Worm (Caenorhabditis elegans) whole organism, L3 larva: Measurements from ENCODE around the gene F54D5.2.

Experiments used
- R02D3.7 ChIP-seq: fragments of 150-350 bp; optimal IDR thresholded peaks from 2 replicates; lab custom pipeline; 2014; ENCODE audit warnings: missing biosample characterization, missing genetic modification characterization
- ZK546.5 ChIP-seq: sonication (generic microtip); optimal IDR thresholded peaks from 2 replicates; lab custom pipeline; 2017; ENCODE audit warnings: missing biosample characterization, missing genetic modification characterization
- aly-2 ChIP-seq: fragments of 150-350 bp; optimal IDR thresholded peaks from 2 replicates; lab custom pipeline; 2014; ENCODE audit warnings: missing biosample characterization, missing genetic modification characterization
- ama-1 ChIP-seq: fragments of 150-350 bp; optimal IDR thresholded peaks from 2 replicates; lab custom pipeline; 2018
- ceh-16 ChIP-seq: sonication (generic microtip); optimal IDR thresholded peaks from 2 replicates; lab custom pipeline; 2017; ENCODE audit warnings: missing biosample characterization, missing genetic modification characterization
- ceh-28 ChIP-seq: fragments of 150-350 bp; optimal IDR thresholded peaks from 2 replicates; lab custom pipeline; 2014; ENCODE audit warnings: missing biosample characterization, missing genetic modification reagents, missing genetic modification characterization
- ceh-82 ChIP-seq: fragments of 150-350 bp; optimal IDR thresholded peaks from 2 replicates; lab custom pipeline; 2014; ENCODE audit warnings: missing biosample characterization, missing genetic modification characterization
- ceh-9 ChIP-seq: sonication (generic microtip); optimal IDR thresholded peaks from 2 replicates; lab custom pipeline; 2018; ENCODE audit warnings: missing biosample characterization, missing genetic modification characterization
- daf-12 ChIP-seq: fragments of 150-350 bp; optimal IDR thresholded peaks from 2 replicates; lab custom pipeline; 2014; ENCODE audit warnings: missing biosample characterization, missing genetic modification reagents, missing genetic modification characterization
- egl-27 ChIP-seq: sonication (generic microtip); optimal IDR thresholded peaks from 4 replicates; lab custom pipeline; 2017; ENCODE audit warnings: missing biosample characterization, missing genetic modification reagents, missing genetic modification characterization
- elt-2 ChIP-seq: sonication (generic microtip); optimal IDR thresholded peaks from 2 replicates; lab custom pipeline; 2016; ENCODE audit warnings: missing genetic modification reagents, mild to moderate bottlenecking, missing genetic modification characterization, missing compliant biosample characterization
- elt-3 ChIP-seq, 3 experiments: fragments of 150-350 bp in 1 of 3; sonication (generic microtip) in 2 of 3; optimal IDR thresholded peaks; 2 replicates in 2 of 3; 4 replicates in 1 of 3; lab custom pipeline; 2014 to 2017; ENCODE audit warnings: missing biosample characterization in 3 of 3, missing genetic modification characterization in 3 of 3
- eor-1 ChIP-seq, 2 experiments: fragments of 150-350 bp; optimal IDR thresholded peaks; 2 replicates each; lab custom pipeline; 2014 to 2018; ENCODE audit warnings: missing biosample characterization in 2 of 2, missing genetic modification characterization in 2 of 2
- fkh-10 ChIP-seq: sonication (generic microtip); optimal IDR thresholded peaks from 2 replicates; lab custom pipeline; 2017; ENCODE audit warnings: missing biosample characterization, missing genetic modification reagents, missing genetic modification characterization
- fkh-2 ChIP-seq: fragments of 150-350 bp; optimal IDR thresholded peaks from 2 replicates; lab custom pipeline; 2014; ENCODE audit warnings: missing biosample characterization, missing genetic modification reagents, missing genetic modification characterization
- fos-1 ChIP-seq: fragments of 150-350 bp; optimal IDR thresholded peaks from 2 replicates; lab custom pipeline; 2014; ENCODE audit warnings: missing biosample characterization, missing genetic modification characterization
- hmg-11 ChIP-seq: sonication (generic microtip); optimal IDR thresholded peaks from 2 replicates; lab custom pipeline; 2016; ENCODE audit warnings: missing genetic modification characterization, missing compliant biosample characterization
- jun-1 ChIP-seq: fragments of 150-350 bp; optimal IDR thresholded peaks from 2 replicates; lab custom pipeline; 2014; ENCODE audit warnings: missing biosample characterization, missing genetic modification reagents, missing genetic modification characterization
- lsy-12 ChIP-seq: sonication (generic microtip); optimal IDR thresholded peaks from 2 replicates; lab custom pipeline; 2016; ENCODE audit warnings: mild to moderate bottlenecking, missing genetic modification characterization, missing compliant biosample characterization
- mdl-1 ChIP-seq: fragments of 150-350 bp; optimal IDR thresholded peaks from 2 replicates; lab custom pipeline; 2014; ENCODE audit warnings: missing biosample characterization, missing genetic modification characterization
- nfya-1 ChIP-seq: sonication (generic microtip); optimal IDR thresholded peaks from 2 replicates; lab custom pipeline; 2017; ENCODE audit warnings: missing genetic modification characterization, mild to moderate bottlenecking, missing compliant biosample characterization, antibody characterized with exemption, moderate library complexity; ENCODE audit not compliant: insufficient read depth
- nhr-12 ChIP-seq: fragments of 150-350 bp; optimal IDR thresholded peaks from 2 replicates; lab custom pipeline; 2014; ENCODE audit warnings: missing biosample characterization, missing genetic modification characterization
- nhr-23 ChIP-seq: fragments of 150-350 bp; optimal IDR thresholded peaks from 2 replicates; lab custom pipeline; 2014; ENCODE audit warnings: missing biosample characterization, missing genetic modification reagents, missing genetic modification characterization
- nhr-25 ChIP-seq: sonication (generic microtip); optimal IDR thresholded peaks from 2 replicates; lab custom pipeline; 2017; ENCODE audit warnings: missing biosample characterization, missing genetic modification characterization
- nhr-28 ChIP-seq: fragments of 150-350 bp; optimal IDR thresholded peaks from 2 replicates; lab custom pipeline; 2014; ENCODE audit warnings: missing biosample characterization, missing genetic modification characterization
- nhr-43 ChIP-seq: sonication (generic microtip); optimal IDR thresholded peaks from 2 replicates; lab custom pipeline; 2016; ENCODE audit warnings: mild to moderate bottlenecking, missing genetic modification characterization, missing compliant biosample characterization; ENCODE audit not compliant: poor library complexity, severe bottlenecking
- nhr-76 ChIP-seq: fragments of 150-350 bp; sonication (generic microtip); optimal IDR thresholded peaks from 5 replicates; lab custom pipeline; 2014; ENCODE audit warnings: missing biosample characterization, missing genetic modification characterization
- pqm-1 ChIP-seq: fragments of 150-350 bp; optimal IDR thresholded peaks from 2 replicates; lab custom pipeline; 2017; ENCODE audit warnings: missing biosample characterization, missing genetic modification characterization, inconsistent platforms
- skn-1 ChIP-seq: fragments of 150-350 bp; optimal IDR thresholded peaks from 2 replicates; lab custom pipeline; 2014; ENCODE audit warnings: missing biosample characterization, missing genetic modification characterization
- snpc-4 ChIP-seq: fragments of 150-350 bp; optimal IDR thresholded peaks from 2 replicates; lab custom pipeline; 2014; ENCODE audit warnings: missing biosample characterization, missing genetic modification characterization
- tbx-2 ChIP-seq: sonication (generic microtip); optimal IDR thresholded peaks from 2 replicates; lab custom pipeline; 2016; ENCODE audit warnings: mild to moderate bottlenecking, missing genetic modification characterization, missing compliant biosample characterization
- unc-39 ChIP-seq: sonication (generic microtip); optimal IDR thresholded peaks from 4 replicates; lab custom pipeline; 2017; ENCODE audit warnings: missing biosample characterization, missing genetic modification characterization
- unc-62 ChIP-seq: fragments of 150-350 bp; sonication (generic microtip); optimal IDR thresholded peaks from 4 replicates; lab custom pipeline; 2014; ENCODE audit warnings: missing biosample characterization, missing genetic modification reagents, missing genetic modification characterization
- zag-1 ChIP-seq: fragments of 150-350 bp; optimal IDR thresholded peaks from 2 replicates; lab custom pipeline; 2014; ENCODE audit warnings: missing biosample characterization, missing genetic modification characterization
- ztf-11 ChIP-seq: fragments of 150-350 bp; optimal IDR thresholded peaks from 2 replicates; lab custom pipeline; 2014; ENCODE audit warnings: missing biosample characterization, missing genetic modification characterization
- ztf-4 ChIP-seq: fragments of 150-350 bp; optimal IDR thresholded peaks from 2 replicates; lab custom pipeline; 2014; ENCODE audit warnings: missing biosample characterization, missing genetic modification characterization

The F54D5.2 gene

DNA sequence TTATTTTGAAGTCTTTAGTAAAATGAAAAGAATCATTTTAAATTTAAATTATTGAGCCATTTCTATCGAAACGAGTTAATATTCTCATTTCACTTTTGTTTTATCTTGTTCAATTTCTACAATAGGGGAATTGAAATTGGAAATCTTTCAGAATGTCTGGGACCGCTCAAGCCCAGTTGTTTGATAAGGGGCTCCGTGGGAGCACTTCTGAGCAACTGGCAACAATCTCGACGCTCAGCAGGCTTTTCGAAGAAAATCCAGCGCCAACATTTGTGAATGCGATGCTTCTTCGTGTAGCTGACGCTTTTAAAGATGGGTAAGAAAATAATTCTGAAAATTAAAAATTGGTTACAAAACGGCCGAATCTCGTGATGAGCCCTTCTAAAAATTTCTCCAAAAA, 9.7 kb downstream of the F54D5.2 start, which contains the start of gene ints-7:
Gene ints-7, plus strand, starts transcription at position 152 of the 400 bp plus-strand sequence.
- TF ChIP-seq egl-27 (tag; lab: Kevin White, UChicago), result no peak
- TF ChIP-seq elt-2 (tag; lab: Kevin White, UChicago), result no peak
- no peak for TF ChIP-seq ztf-4 (tag; lab: Kevin White, UChicago)
- TF ChIP-seq hmg-11 (tag; lab: Kevin White, UChicago), result no peak
- TF ChIP-seq ceh-28 (tag; lab: Kevin White, UChicago), result no peak
- no peak for TF ChIP-seq fkh-10 (GFP tag; lab: Kevin White, UChicago)
- no peak for TF ChIP-seq ama-1
- no peak for TF ChIP-seq nhr-23
- no peak for TF ChIP-seq nhr-28 (tag; lab: Kevin White, UChicago)
- TF ChIP-seq nfya-1 (tag; lab: Kevin White, UChicago), result no peak
- no peak for TF ChIP-seq fkh-2 (tag; lab: Kevin White, UChicago)
- TF ChIP-seq tbx-2 (tag; lab: Kevin White, UChicago), result no peak

DNA sequence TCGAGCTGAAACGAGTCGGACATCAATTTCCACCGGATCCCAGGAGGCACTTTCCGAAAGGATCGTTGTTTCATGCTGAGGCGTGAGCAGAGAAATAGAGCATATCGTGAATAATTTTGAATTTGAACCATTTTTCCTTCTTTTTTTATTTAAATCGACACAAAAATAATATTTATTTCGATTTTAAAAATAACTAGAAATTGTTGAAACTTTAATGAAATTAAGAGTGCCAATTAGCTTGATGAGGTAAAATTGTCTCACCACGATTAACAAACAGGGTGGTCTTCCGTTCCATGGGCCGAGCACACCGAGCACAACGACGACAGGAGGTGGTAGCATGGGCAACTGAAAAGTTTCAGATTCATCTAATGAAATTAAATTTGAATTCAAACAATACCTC, 15.3 kb downstream of the F54D5.2 start:
- TF ChIP-seq nhr-28 (tag; lab: Kevin White, UChicago), result no peak
- no peak for TF ChIP-seq fos-1 (tag; lab: Kevin White, UChicago)
- no peak for TF ChIP-seq ZK546.5 (tag; lab: Kevin White, UChicago)
- TF ChIP-seq skn-1 (tag; lab: Kevin White, UChicago), result no peak
- no peak for TF ChIP-seq unc-39
- TF ChIP-seq ama-1, result no peak
- no peak for TF ChIP-seq ceh-82 (tag; lab: Kevin White, UChicago)
- TF ChIP-seq lsy-12 (tag; lab: Kevin White, UChicago), result no peak
- no peak for TF ChIP-seq nhr-76 (tag; lab: Kevin White, UChicago)
- no peak for TF ChIP-seq eor-1 (tag; optimal IDR thresholded peaks at IDR 0.05; lab: Kevin White, UChicago)
- TF ChIP-seq nhr-12 (tag; lab: Kevin White, UChicago), result no peak
- no peak for TF ChIP-seq aly-2 (tag; lab: Kevin White, UChicago)
- TF ChIP-seq unc-62 (GFP tag; lab: Kevin White, UChicago), result no peak
- no peak for TF ChIP-seq nhr-43 (tag; lab: Kevin White, UChicago)
- TF ChIP-seq nhr-25 (tag; lab: Kevin White, UChicago), result no peak
- TF ChIP-seq elt-3 (tag; optimal IDR thresholded peaks at IDR 0.05; lab: Kevin White, UChicago), result no peak

DNA sequence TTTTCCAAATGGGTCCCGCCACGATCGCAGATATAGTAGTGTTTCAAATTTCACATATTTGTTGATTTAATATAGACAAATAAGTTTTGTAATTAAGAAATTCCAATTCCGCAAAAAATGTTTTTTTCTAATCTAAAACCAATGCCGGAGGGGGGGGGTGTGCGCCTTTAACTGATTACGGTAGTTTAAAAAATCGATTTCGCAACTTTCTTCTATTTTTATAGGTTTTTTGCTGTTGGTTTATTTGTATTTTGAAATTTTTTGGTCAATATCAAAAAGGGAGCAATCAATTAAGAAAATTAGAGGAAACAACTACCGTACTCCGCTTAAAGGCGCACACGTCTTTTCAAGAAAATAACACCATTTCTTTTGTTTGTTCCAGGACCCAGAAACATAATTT, 18.6 kb downstream of the F54D5.2 start:
- no peak for TF ChIP-seq ama-1
- no peak for TF ChIP-seq ztf-11 (tag; lab: Kevin White, UChicago)
- TF ChIP-seq jun-1, result no peak
- no peak for TF ChIP-seq tbx-2 (tag; lab: Kevin White, UChicago)
- TF ChIP-seq lsy-12 (tag; lab: Kevin White, UChicago), result no peak
- no peak for TF ChIP-seq daf-12 (tag; lab: Kevin White, UChicago)
- no peak for TF ChIP-seq ceh-16 (tag; lab: Kevin White, UChicago)
- TF ChIP-seq aly-2 (tag; lab: Kevin White, UChicago), result no peak
- TF ChIP-seq ZK546.5 (tag; lab: Kevin White, UChicago), result no peak
- no peak for TF ChIP-seq ceh-28 (tag; lab: Kevin White, UChicago)
- TF ChIP-seq elt-2 (tag; lab: Kevin White, UChicago), result no peak
- TF ChIP-seq hmg-11 (tag; lab: Kevin White, UChicago), result no peak
- TF ChIP-seq R02D3.7, result no peak
- no peak for TF ChIP-seq nhr-76 (tag; lab: Kevin White, UChicago)
- no peak for TF ChIP-seq mdl-1
- no peak for TF ChIP-seq unc-62 (GFP tag; lab: Kevin White, UChicago)
- no peak for TF ChIP-seq snpc-4 (tag; lab: Kevin White, UChicago)

DNA sequence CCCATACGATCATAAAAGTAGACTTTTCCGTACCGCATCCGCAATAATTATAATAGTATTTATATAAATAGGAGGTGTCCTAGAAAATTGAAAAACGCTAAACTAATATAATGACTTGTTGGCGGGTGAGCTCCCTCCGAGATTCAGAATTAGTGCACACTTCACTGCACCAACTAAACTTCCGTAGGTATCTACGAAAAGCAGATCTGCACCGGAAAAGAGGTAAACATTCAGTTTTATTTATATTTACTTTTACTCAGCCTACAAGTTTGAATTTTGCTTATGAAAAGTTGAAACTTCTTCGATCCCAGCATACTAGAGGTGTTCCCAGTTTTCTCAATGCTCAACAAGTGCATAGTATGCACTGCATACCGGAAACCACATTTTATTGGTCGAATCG, 19.0 kb downstream of the F54D5.2 start, which contains the start of gene F07A11.1:
Gene F07A11.1, minus strand, starts transcription at position 101 of the 400 bp plus-strand sequence.
- TF ChIP-seq ZK546.5 (tag; lab: Kevin White, UChicago), result no peak
- no peak for TF ChIP-seq pqm-1 (tag; lab: Kevin White, UChicago)
- TF ChIP-seq ztf-11 (tag; lab: Kevin White, UChicago), result no peak
- TF ChIP-seq zag-1 (tag; lab: Kevin White, UChicago), result no peak
- TF ChIP-seq nhr-28 (tag; lab: Kevin White, UChicago), result no peak
- no peak for TF ChIP-seq ama-1
- TF ChIP-seq ceh-9, result no peak
- TF ChIP-seq unc-62 (GFP tag; lab: Kevin White, UChicago), result no peak
- no peak for TF ChIP-seq nhr-25 (tag; lab: Kevin White, UChicago)
- TF ChIP-seq nhr-23, result no peak
- TF ChIP-seq, all 47 proteins: peak for 0
